Worm (Caenorhabditis elegans): ENCODE data around the gene T26C12.3.

T26C12.3 gene

ce11 chrIV:3296578-3297549 is 23.7 kb upstream of the T26C12.3 start:
- TF ChIP-seq sptf-1 (tag; optimal IDR thresholded peaks at IDR 0.05) (no peak), pha-4 (tag; optimal IDR thresholded peaks at IDR 0.05) (no peak), zip-8 (tag; optimal IDR thresholded peaks at IDR 0.05) (no peak), unc-120 (tag; optimal IDR thresholded peaks at IDR 0.05; ENCODE audit: poor library complexity, severe bottlenecking) (no peak), M03D4.4 (tag; optimal IDR thresholded peaks at IDR 0.05) (no peak), unc-39 (tag; optimal IDR thresholded peaks at IDR 0.05) (no peak), nhr-12 (tag; optimal IDR thresholded peaks at IDR 0.05) (no peak), ztf-11 (tag; optimal IDR thresholded peaks at IDR 0.05) (no peak), elt-3 (tag; optimal IDR thresholded peaks at IDR 0.05) (no peak), ces-1 (GFP tag; optimal IDR thresholded peaks at IDR 0.05) (no peak), mab-5 (tag; optimal IDR thresholded peaks at IDR 0.05) (no peak), drap-1 (GFP tag; optimal IDR thresholded peaks at IDR 0.05) (no peak), lin-13 (tag; optimal IDR thresholded peaks at IDR 0.05) (no peak)

- TF ChIP-seq mab-5 (tag; optimal IDR thresholded peaks at IDR 0.05) (peak; percentile 46), unc-120 (tag; optimal IDR thresholded peaks at IDR 0.05; ENCODE audit: poor library complexity, severe bottlenecking) (peak; percentile 51), unc-62 (GFP tag; optimal IDR thresholded peaks at IDR 0.05) (peak; percentile 51), hlh-1 (tag; optimal IDR thresholded peaks at IDR 0.05) (peak; percentile 84), ces-1 (GFP tag; optimal IDR thresholded peaks at IDR 0.05) (no peak), elt-1 (tag; optimal IDR thresholded peaks at IDR 0.05; ENCODE audit: borderline replicate concordance, insufficient read depth) (no peak), mep-1 (tag; optimal IDR thresholded peaks at IDR 0.05) (peak; percentile 99), M03D4.4 (tag; optimal IDR thresholded peaks at IDR 0.05) (peak; percentile 69), nhr-76 (tag; optimal IDR thresholded peaks at IDR 0.05) (no peak), elt-3 (tag; optimal IDR thresholded peaks at IDR 0.05) (no peak), tbx-8 (GFP tag; optimal IDR thresholded peaks at IDR 0.05) (peak; percentile 25), blmp-1 (tag; optimal IDR thresholded peaks at IDR 0.05) (peak; percentile 45), lsy-2 (tag; optimal IDR thresholded peaks at IDR 0.05) (peak; percentile 91), nhr-2 (tag; optimal IDR thresholded peaks at IDR 0.05) (no peak), ceh-39 (tag; optimal IDR thresholded peaks at IDR 0.05) (peak; percentile 77), pha-4 (tag; optimal IDR thresholded peaks at IDR 0.05) (peak; percentile 89), nhr-12 (tag; optimal IDR thresholded peaks at IDR 0.05) (no peak), ceh-43 (GFP tag; optimal IDR thresholded peaks at IDR 0.05) (peak; percentile 40), drap-1 (GFP tag; optimal IDR thresholded peaks at IDR 0.05) (peak; percentile 36), lin-13 (tag; optimal IDR thresholded peaks at IDR 0.05) (peak; percentile 95), ham-2 (GFP tag; optimal IDR thresholded peaks at IDR 0.05) (no peak), nhr-237 (tag; optimal IDR thresholded peaks at IDR 0.05) (peak; percentile 96), sem-2 (GFP tag; optimal IDR thresholded peaks at IDR 0.05) (no peak), unc-39 (tag; optimal IDR thresholded peaks at IDR 0.05) (no peak), flh-1 (GFP tag; optimal IDR thresholded peaks at IDR 0.05) (no peak), cnd-1 (tag; optimal IDR thresholded peaks at IDR 0.05) (peak; percentile 77), mls-2 (tag; optimal IDR thresholded peaks at IDR 0.05) (peak; percentile 53), ceh-83 (GFP tag; optimal IDR thresholded peaks at IDR 0.05) (peak; percentile 25), snpc-4 (tag; optimal IDR thresholded peaks at IDR 0.05) (no peak), sptf-1 (tag; optimal IDR thresholded peaks at IDR 0.05) (peak; percentile 82), ztf-11 (tag; optimal IDR thresholded peaks at IDR 0.05) (no peak), bed-3 (GFP tag; optimal IDR thresholded peaks at IDR 0.05) (peak; percentile 28), zip-8 (tag; optimal IDR thresholded peaks at IDR 0.05) (no peak), lin-32 (GFP tag; optimal IDR thresholded peaks at IDR 0.05) (no peak), nhr-28 (tag; optimal IDR thresholded peaks at IDR 0.05) (peak; percentile 25)
Observed at ce11 chrIV:3294553-3295185, 21.5 kb upstream of the T26C12.3 start, which contains the start of gene W08E12.7. Gene W08E12.7, plus strand, starts transcription at chrIV:3295135.

Measured in whole organism, mixed stage, embryonic.